Fruit fly (Drosophila melanogaster): ENCODE data around the gene dop.

dm6 chr3L:15570571-15570970 lies 4.8 kb downstream of the dop start:
- no peak for TF ChIP-seq CG8159 (tag; optimal IDR thresholded peaks at IDR 0.05)
- TF ChIP-seq CG4496 (GFP tag; IDR thresholded peaks at IDR 0.05) = no peak
- TF ChIP-seq gl (tag; optimal IDR thresholded peaks at IDR 0.05) = no peak
- no peak for TF ChIP-seq CG10348 (GFP tag; IDR thresholded peaks at IDR 0.05)
- no peak for TF ChIP-seq CG17806 (tag; optimal IDR thresholded peaks at IDR 0.05)
- TF ChIP-seq D1 (tag; optimal IDR thresholded peaks at IDR 0.05) = no peak
- no peak for TF ChIP-seq rn (GFP tag; IDR thresholded peaks at IDR 0.05)
- no peak for TF ChIP-seq Snoo (tag; optimal IDR thresholded peaks at IDR 0.05)
- TF ChIP-seq EcR (GFP tag; optimal IDR thresholded peaks at IDR 0.05) = no peak
- no peak for TF ChIP-seq CG9948 (tag; optimal IDR thresholded peaks at IDR 0.05)
- TF ChIP-seq fd96Ca (GFP tag; IDR thresholded peaks at IDR 0.05) = no peak
- no peak for TF ChIP-seq CG12605 (GFP tag; IDR thresholded peaks at IDR 0.05)
- TF ChIP-seq Ets98B (GFP tag; IDR thresholded peaks at IDR 0.05) = no peak

All from whole organism, pupa.